Fruit fly (Drosophila melanogaster): ENCODE results near the gene sn.
A peak's percentile ranks its signal among the peaks of the same experiment; 100 is the strongest.

The sn gene

DNA sequence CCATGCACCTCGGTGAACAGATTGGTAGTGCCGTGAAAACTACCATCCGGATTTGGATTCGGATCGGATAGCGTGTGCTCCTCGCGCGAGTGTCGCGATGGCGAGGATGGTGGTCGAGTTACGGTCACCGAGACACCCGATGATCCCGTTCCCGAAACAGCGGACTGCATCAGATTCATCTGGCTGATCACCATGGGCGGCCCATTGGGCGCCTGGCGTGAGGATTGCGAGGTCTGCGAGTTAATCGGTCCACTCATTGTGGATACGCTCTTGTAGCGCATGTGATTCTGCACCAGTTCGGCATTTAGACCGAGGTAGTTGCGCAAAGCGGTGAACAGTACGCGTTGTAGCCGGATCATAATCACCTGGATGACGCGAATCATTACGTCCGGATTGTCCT is at the start of gene sn:
Gene sn, plus strand, starts transcription at position 301 of the 400 bp plus-strand sequence.
- TF ChIP-seq CG14014 (GFP tag; IDR thresholded peaks at IDR 0.05), result no peak

- TF ChIP-seq amos (GFP tag; IDR thresholded peaks at IDR 0.05; ENCODE audit: partially characterized antibody) (peak; percentile 93), croc (GFP tag; conservative IDR thresholded peaks at IDR 0.05) (peak; percentile 46; the same call in 2 of the 3 replicates), fru (optimal IDR thresholded peaks at IDR 0.05) (no peak), fd96Cb (tag; optimal IDR thresholded peaks at IDR 0.05) (peak; percentile 51), CG18599 (GFP tag; optimal IDR thresholded peaks at IDR 0.05) (peak; percentile 73), CG11560 (tag; IDR thresholded peaks at IDR 0.05) (peak; percentile 65; the same call in 2 of the 3 replicates), CG13296 (GFP tag; optimal IDR thresholded peaks at IDR 0.05) (peak; percentile 59), gro (GFP tag; optimal IDR thresholded peaks at IDR 0.05) (peak; percentile 86), CG15011 (GFP tag; optimal IDR thresholded peaks at IDR 0.05) (no peak), nerfin-2 (GFP tag; IDR thresholded peaks at IDR 0.05; ENCODE audit: partially characterized antibody) (peak; percentile 94), Eip74EF (GFP tag; optimal IDR thresholded peaks at IDR 0.05) (no peak), CG11247 (GFP tag; IDR thresholded peaks at IDR 0.05) (peak; percentile 86), CG10959 (GFP tag; IDR thresholded peaks at IDR 0.05) (peak; percentile 74), Fer1 (GFP tag; optimal IDR thresholded peaks at IDR 0.05) (peak; percentile 79), sens (GFP tag) (peak; percentile 97), Six4 (GFP tag; optimal IDR thresholded peaks at IDR 0.05) (peak; percentile 68), ase (GFP tag; IDR thresholded peaks at IDR 0.05) (peak; percentile 59; the same call in 1 of the 3 replicates), otp (GFP tag; IDR thresholded peaks at IDR 0.05) (peak; percentile 80), bab2 (GFP tag; optimal IDR thresholded peaks at IDR 0.05) (peak; percentile 85), Dll (GFP tag; IDR thresholded peaks at IDR 0.05; ENCODE audit: partially characterized antibody) (peak; percentile 98), ATbp (GFP tag; optimal IDR thresholded peaks at IDR 0.05) (no peak), CG2712 (tag; optimal IDR thresholded peaks at IDR 0.05) (peak; percentile 83), CG8359 (GFP tag; optimal IDR thresholded peaks at IDR 0.05; ENCODE audit: borderline replicate concordance) (peak; percentile 30), CG7839 (tag; optimal IDR thresholded peaks at IDR 0.05) (no peak), CG9437 (GFP tag; optimal IDR thresholded peaks at IDR 0.05) (peak; percentile 39), salm (tag; optimal IDR thresholded peaks at IDR 0.05) (peak; percentile 12), dan (GFP tag; IDR thresholded peaks at IDR 0.05) (no peak), ems (GFP tag; optimal IDR thresholded peaks at IDR 0.05) (peak; percentile 74), CG4730 (GFP tag; IDR thresholded peaks at IDR 0.05) (peak; percentile 77; the same call in 1 of the 2 replicates), dati (GFP tag; IDR thresholded peaks at IDR 0.05) (no peak), bowl (GFP tag; IDR thresholded peaks at IDR 0.05) (peak; percentile 63; the same call in 1 of the 2 replicates), H15 (GFP tag; IDR thresholded peaks at IDR 0.05) (peak; percentile 85), CG6813 (GFP tag; optimal IDR thresholded peaks at IDR 0.05) (peak; percentile 6), Atf-2 (GFP tag; optimal IDR thresholded peaks at IDR 0.05) (peak; percentile 62), fd64A (GFP tag; optimal IDR thresholded peaks at IDR 0.05) (no peak), Doc3 (GFP tag; IDR thresholded peaks at IDR 0.05; ENCODE audit: partially characterized antibody) (peak; percentile 98), CG15269 (tag; optimal IDR thresholded peaks at IDR 0.05) (no peak), phol (tag; optimal IDR thresholded peaks at IDR 0.05) (peak; percentile 77), Deaf1 (tag; optimal IDR thresholded peaks at IDR 0.05) (peak; percentile 60), esg (GFP tag; conservative IDR thresholded peaks at IDR 0.05) (peak; percentile 65), CG17359 (tag; optimal IDR thresholded peaks at IDR 0.05) (peak; percentile 76), CG11695 (GFP tag; IDR thresholded peaks at IDR 0.05) (peak; percentile 81), vnd (GFP tag; IDR thresholded peaks at IDR 0.05; ENCODE audit: partially characterized antibody) (peak; percentile 96), Nf-YB (GFP tag; optimal IDR thresholded peaks at IDR 0.05) (peak; percentile 47), Stat92E (GFP tag; optimal IDR thresholded peaks at IDR 0.05) (peak in 1 of 3 experiments; percentile 10), scrt (GFP tag; optimal IDR thresholded peaks at IDR 0.05) (peak; percentile 29)
These were observed 43.6 kb upstream of the sn start, which contains the start of the genes hdm and Ykt6 for dm6 chrX:7920081-7920688. Gene hdm (minus strand): TSS chrX:7920131. Gene Ykt6 (plus strand): TSS chrX:7920409.

All from whole organism, embryonic.